Fruit fly (Drosophila melanogaster): ENCODE measurements around the gene CG14053.

The CG14053 gene

DNA sequence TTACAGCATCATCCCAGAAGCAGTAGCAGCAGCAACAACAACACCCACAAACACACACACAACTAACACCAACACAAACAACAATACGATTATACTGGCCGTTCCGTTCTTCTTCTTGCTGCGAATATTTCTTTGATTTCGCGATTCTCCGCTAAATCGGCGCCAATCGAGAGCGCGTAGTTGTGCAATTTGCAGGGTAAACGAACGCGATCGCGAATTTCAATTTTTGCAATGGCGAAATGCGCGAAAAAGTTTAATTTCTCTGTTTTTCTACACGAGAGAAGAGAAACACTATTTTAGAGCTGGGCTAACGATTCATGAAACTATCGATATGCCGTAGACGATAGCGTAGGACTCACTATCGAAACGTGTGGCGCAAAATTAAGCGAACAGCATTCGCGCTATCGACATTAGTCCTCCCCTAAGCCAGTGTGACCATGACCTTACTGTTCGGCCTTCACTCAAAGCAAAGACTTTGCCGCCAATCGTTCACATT, 35.0 kb downstream of the CG14053 start, which contains the start of gene wapl (continued):
- peak; percentile 95 for TF ChIP-seq chinmo (GFP tag; IDR thresholded peaks at IDR 0.05; ENCODE audit: partially characterized antibody)
- no peak for TF ChIP-seq org-1 (GFP tag; optimal IDR thresholded peaks at IDR 0.05)
- peak; percentile 71 for TF ChIP-seq Rfx (GFP tag; IDR thresholded peaks at IDR 0.05)
- peak; percentile 67 for TF ChIP-seq Myb (GFP tag; optimal IDR thresholded peaks at IDR 0.05)
- no peak for TF ChIP-seq CG1602 (GFP tag; optimal IDR thresholded peaks at IDR 0.05)
- TF ChIP-seq Fer2 (tag; optimal IDR thresholded peaks at IDR 0.05) = no peak
- no peak for TF ChIP-seq HLH3B (GFP tag; IDR thresholded peaks at IDR 0.05)
- peak; percentile 93 for TF ChIP-seq hb (GFP tag; IDR thresholded peaks at IDR 0.05; ENCODE audit: partially characterized antibody)
- TF ChIP-seq CG34224 (GFP tag; IDR thresholded peaks at IDR 0.05; ENCODE audit: partially characterized antibody) = peak; percentile 93
- no peak for TF ChIP-seq cato (GFP tag; optimal IDR thresholded peaks at IDR 0.05; ENCODE audit: borderline replicate concordance)
- peak; percentile 94 for TF ChIP-seq CG17186 (GFP tag; optimal IDR thresholded peaks at IDR 0.05)
- no peak for TF ChIP-seq CG11456 (GFP tag; IDR thresholded peaks at IDR 0.05)
- TF ChIP-seq CG13894 (tag; optimal IDR thresholded peaks at IDR 0.05) = peak; percentile 8
- no peak for TF ChIP-seq ind (GFP tag; optimal IDR thresholded peaks at IDR 0.05)
- TF ChIP-seq CG8388 (GFP tag; optimal IDR thresholded peaks at IDR 0.05) = no peak
- peak; percentile 49 for TF ChIP-seq sug (tag; optimal IDR thresholded peaks at IDR 0.05)
- peak; percentile 77 for TF ChIP-seq CG2129 (GFP tag; IDR thresholded peaks at IDR 0.05; ENCODE audit: partially characterized antibody)
- TF ChIP-seq sob (GFP tag; IDR thresholded peaks at IDR 0.05) = 0 out of 2 replicates have a peak, but pooled peaks have one; percentile 32
- no peak for TF ChIP-seq dmrt99B (tag; optimal IDR thresholded peaks at IDR 0.05)
- peak; percentile 89 for TF ChIP-seq CG4617 (GFP tag; optimal IDR thresholded peaks at IDR 0.05; ENCODE audit: borderline replicate concordance)
- no peak for TF ChIP-seq stc (GFP tag; IDR thresholded peaks at IDR 0.05)
- no peak for TF ChIP-seq Doc2 (GFP tag; IDR thresholded peaks at IDR 0.05)
- TF ChIP-seq lilli (GFP tag; optimal IDR thresholded peaks at IDR 0.05) = peak; percentile 58
- no peak for TF ChIP-seq CG10209 (GFP tag; optimal IDR thresholded peaks at IDR 0.05)
- TF ChIP-seq HmgD (GFP tag; optimal IDR thresholded peaks at IDR 0.05) = peak; percentile 76
- TF ChIP-seq ems (GFP tag; optimal IDR thresholded peaks at IDR 0.05) = peak; percentile 9
- 0 out of 2 replicates have a peak, but pooled peaks have one; percentile 10 for TF ChIP-seq Ptx1 (GFP tag; IDR thresholded peaks at IDR 0.05)
- peak; percentile 44; the same call in 1 of the 3 replicates for TF ChIP-seq ci (GFP tag; IDR thresholded peaks at IDR 0.05)
- no peak for TF ChIP-seq Hand (GFP tag; optimal IDR thresholded peaks at IDR 0.05)
- no peak for TF ChIP-seq odd (GFP tag; optimal IDR thresholded peaks at IDR 0.05)

DNA sequence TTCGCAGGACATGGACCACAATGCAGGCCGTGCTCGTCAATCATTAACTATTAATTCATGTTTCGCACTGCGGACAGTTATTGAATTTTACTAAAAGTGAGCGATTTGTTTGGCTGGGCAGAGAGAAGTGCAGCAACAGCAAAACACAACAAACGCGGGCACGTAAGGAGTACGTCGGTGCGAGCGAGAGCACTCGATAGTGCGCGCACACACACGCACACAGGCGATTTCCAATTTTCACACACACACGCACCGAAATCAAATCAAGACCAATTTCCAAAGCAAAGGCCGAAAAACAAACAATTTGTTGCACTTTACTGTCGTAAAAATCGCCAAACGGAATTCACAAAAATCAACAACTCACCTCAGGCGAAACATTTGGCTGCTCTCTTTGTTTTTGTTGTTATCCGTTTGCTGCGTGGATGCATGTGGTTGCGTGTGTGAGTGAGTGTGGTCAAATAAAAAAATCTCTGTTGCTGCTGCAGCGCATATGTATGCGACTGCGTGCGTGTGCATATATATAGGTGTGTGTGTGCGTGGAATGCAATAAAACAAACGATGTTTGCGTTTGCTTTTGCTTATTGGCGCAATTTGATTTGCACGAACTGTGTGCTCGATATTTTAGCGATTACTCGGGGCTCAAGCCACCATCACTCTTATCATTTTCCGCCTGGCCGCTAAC, 35.6 kb downstream of the CG14053 start:
- TF ChIP-seq CG42726 (GFP tag; IDR thresholded peaks at IDR 0.05; ENCODE audit: partially characterized antibody) (no peak), CG4617 (GFP tag; optimal IDR thresholded peaks at IDR 0.05; ENCODE audit: borderline replicate concordance) (peak; percentile 42), CG4360 (GFP tag; IDR thresholded peaks at IDR 0.05) (peak; percentile 41), ewg (GFP tag; optimal IDR thresholded peaks at IDR 0.05) (peak; percentile 0), cwo (GFP tag; optimal IDR thresholded peaks at IDR 0.05) (no peak), hkb (optimal IDR thresholded peaks at IDR 0.05) (peak; percentile 50), hkb (GFP tag; IDR thresholded peaks at IDR 0.05) (no peak), CG31441 (GFP tag; IDR thresholded peaks at IDR 0.05) (no peak), E2f1 (GFP tag; IDR thresholded peaks at IDR 0.05) (no peak), CG15479 (GFP tag; optimal IDR thresholded peaks at IDR 0.05) (peak; percentile 75), unc-4 (GFP tag; IDR thresholded peaks at IDR 0.05; ENCODE audit: partially characterized antibody) (no peak), Gug (GFP tag; IDR thresholded peaks at IDR 0.05) (no peak), CG34422 (GFP tag; IDR thresholded peaks at IDR 0.05) (peak; percentile 36; the same call in 1 of the 3 replicates), Elba2 (GFP tag; optimal IDR thresholded peaks at IDR 0.05) (peak; percentile 50), Abd-B (GFP tag; optimal IDR thresholded peaks at IDR 0.05) (peak; percentile 8), CG1832 (GFP tag; optimal IDR thresholded peaks at IDR 0.05) (peak; percentile 79), Adf1 (GFP tag; IDR thresholded peaks at IDR 0.05) (peak; percentile 24; the same call in 1 of the 2 replicates), HmgD (GFP tag; optimal IDR thresholded peaks at IDR 0.05) (peak; percentile 4), sd (tag; optimal IDR thresholded peaks at IDR 0.05) (peak; percentile 77), Usf (GFP tag; optimal IDR thresholded peaks at IDR 0.05) (no peak), sqz (GFP tag; optimal IDR thresholded peaks at IDR 0.05) (peak; percentile 29)
